Fruit fly (Drosophila melanogaster): ENCODE measurements around the gene nocte.
A peak's percentile ranks its signal among the peaks of the same experiment; 100 is the strongest.

The nocte gene

DNA sequence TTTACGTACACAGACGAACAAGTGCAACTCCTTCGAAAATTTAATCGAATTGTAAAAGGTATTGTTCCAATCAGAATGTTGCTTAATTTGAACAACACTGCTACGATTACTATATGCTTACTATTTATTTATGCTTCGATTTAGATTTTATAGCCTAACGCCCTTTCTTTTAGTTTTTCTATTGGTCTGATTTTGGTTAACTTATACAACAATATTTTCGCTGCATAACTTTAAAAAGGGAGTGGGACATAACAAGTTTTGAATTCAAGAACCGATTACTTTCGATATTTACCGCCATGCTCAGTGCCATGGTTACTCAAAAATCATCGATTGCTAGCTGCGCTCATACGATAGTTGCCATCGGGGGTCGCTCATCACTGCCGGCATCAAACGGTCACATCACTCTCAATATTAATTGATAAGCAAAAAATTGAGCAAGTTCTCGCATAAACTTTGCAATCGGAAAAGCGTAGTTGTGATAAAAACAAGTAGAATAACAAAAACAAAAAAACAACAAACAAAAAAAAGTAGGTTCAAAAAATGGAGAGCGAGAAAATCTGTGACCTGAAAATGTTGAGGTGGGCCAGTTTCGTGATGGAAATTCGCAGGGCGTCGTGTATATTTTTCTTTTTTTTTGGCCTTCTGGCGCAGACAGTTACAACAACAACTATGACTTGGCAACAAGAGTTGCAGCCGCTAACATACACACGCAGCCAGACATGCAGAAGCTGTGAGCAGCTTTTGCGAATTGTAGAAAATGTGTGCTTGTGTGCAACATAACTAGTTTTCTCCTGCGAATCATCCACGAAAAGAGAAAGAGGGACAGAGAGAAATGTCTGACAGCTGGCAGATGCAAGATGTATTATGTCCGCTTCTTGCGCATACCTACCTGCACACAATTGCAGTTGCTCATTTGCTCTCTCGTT lies 4.2 kb upstream of the nocte start, which contains the start of the genes CG2887 and PPP4R2r (continued):
- TF ChIP-seq amos (GFP tag; IDR thresholded peaks at IDR 0.05; ENCODE audit: partially characterized antibody) (peak; percentile 95), CG14860 (GFP tag; IDR thresholded peaks at IDR 0.05; ENCODE audit: partially characterized antibody) (peak; percentile 82), D19A (tag; optimal IDR thresholded peaks at IDR 0.05) (no peak), lab (GFP tag; optimal IDR thresholded peaks at IDR 0.05) (peak; percentile 17), CG10462 (GFP tag; optimal IDR thresholded peaks at IDR 0.05) (no peak), Ets97D (GFP tag; optimal IDR thresholded peaks at IDR 0.05) (peak; percentile 76), abd-A (tag; optimal IDR thresholded peaks at IDR 0.05) (no peak), CG1603 (tag; optimal IDR thresholded peaks at IDR 0.05) (peak; percentile 74), Scr (GFP tag; IDR thresholded peaks at IDR 0.05; ENCODE audit: partially characterized antibody) (peak; percentile 86), CG10274 (GFP tag; optimal IDR thresholded peaks at IDR 0.05) (no peak), ato (GFP tag; IDR thresholded peaks at IDR 0.05; ENCODE audit: partially characterized antibody) (peak; percentile 75), shn (GFP tag; optimal IDR thresholded peaks at IDR 0.05) (no peak), zen2 (GFP tag; IDR thresholded peaks at IDR 0.05; ENCODE audit: partially characterized antibody) (peak; percentile 92), onecut (GFP tag; IDR thresholded peaks at IDR 0.05) (0 out of 2 replicates have a peak, but pooled peaks have one; percentile 8), ftz-f1 (GFP tag; optimal IDR thresholded peaks at IDR 0.05) (peak; percentile 28), CHES-1-like (GFP tag; optimal IDR thresholded peaks at IDR 0.05) (peak; percentile 66), CrebB (tag; optimal IDR thresholded peaks at IDR 0.05) (peak; percentile 16), Adf1 (GFP tag; IDR thresholded peaks at IDR 0.05) (no peak), CG1233 (GFP tag; optimal IDR thresholded peaks at IDR 0.05) (no peak), crp (GFP tag; optimal IDR thresholded peaks at IDR 0.05) (peak in 1 of 2 experiments; percentile 22), CG17802 (tag; optimal IDR thresholded peaks at IDR 0.05) (no peak), HLH4C (GFP tag; IDR thresholded peaks at IDR 0.05; ENCODE audit: partially characterized antibody) (peak; percentile 90), GATAe (GFP tag; conservative IDR thresholded peaks at IDR 0.05) (0 out of 2 replicates have a peak, but pooled peaks have one; percentile 10), Dad (GFP tag; optimal IDR thresholded peaks at IDR 0.05) (peak; percentile 2), tin (GFP tag; optimal IDR thresholded peaks at IDR 0.05) (no peak), phol (tag; optimal IDR thresholded peaks at IDR 0.05) (peak; percentile 35), grn (GFP tag; optimal IDR thresholded peaks at IDR 0.05) (no peak), nerfin-2 (GFP tag; IDR thresholded peaks at IDR 0.05; ENCODE audit: partially characterized antibody) (peak; percentile 87), Dll (GFP tag; IDR thresholded peaks at IDR 0.05; ENCODE audit: partially characterized antibody) (peak; percentile 82), sens (GFP tag) (peak; percentile 66), CG12391 (tag; optimal IDR thresholded peaks at IDR 0.05) (peak; percentile 14), exex (tag; optimal IDR thresholded peaks at IDR 0.05) (peak; percentile 29), CG15479 (GFP tag; optimal IDR thresholded peaks at IDR 0.05) (peak; percentile 14), Doc2 (GFP tag; IDR thresholded peaks at IDR 0.05) (no peak), HmgZ (tag; optimal IDR thresholded peaks at IDR 0.05) (peak; percentile 45), CG8290 (GFP tag; optimal IDR thresholded peaks at IDR 0.05) (no peak), CG8290 (tag; optimal IDR thresholded peaks at IDR 0.05) (peak in 1 of 2 experiments; percentile 61), CG14441 (GFP tag; IDR thresholded peaks at IDR 0.05) (no peak), sqz (GFP tag; optimal IDR thresholded peaks at IDR 0.05) (peak; percentile 46), tap (tag; optimal IDR thresholded peaks at IDR 0.05) (no peak), nmo (GFP tag; optimal IDR thresholded peaks at IDR 0.05) (peak; percentile 34), CG6765 (GFP tag; optimal IDR thresholded peaks at IDR 0.05) (peak; percentile 3), Opbp (GFP tag; IDR thresholded peaks at IDR 0.05; ENCODE audit: partially characterized antibody) (peak; percentile 94), lilli (GFP tag; optimal IDR thresholded peaks at IDR 0.05) (peak; percentile 6), sob (GFP tag; IDR thresholded peaks at IDR 0.05) (no peak), CG8388 (GFP tag; optimal IDR thresholded peaks at IDR 0.05) (no peak), CG7963 (GFP tag; IDR thresholded peaks at IDR 0.05; ENCODE audit: partially characterized antibody) (peak; percentile 91)
